Fruit fly (Drosophila melanogaster): ENCODE measurements around the gene CG32409.

The CG32409 gene

DNA sequence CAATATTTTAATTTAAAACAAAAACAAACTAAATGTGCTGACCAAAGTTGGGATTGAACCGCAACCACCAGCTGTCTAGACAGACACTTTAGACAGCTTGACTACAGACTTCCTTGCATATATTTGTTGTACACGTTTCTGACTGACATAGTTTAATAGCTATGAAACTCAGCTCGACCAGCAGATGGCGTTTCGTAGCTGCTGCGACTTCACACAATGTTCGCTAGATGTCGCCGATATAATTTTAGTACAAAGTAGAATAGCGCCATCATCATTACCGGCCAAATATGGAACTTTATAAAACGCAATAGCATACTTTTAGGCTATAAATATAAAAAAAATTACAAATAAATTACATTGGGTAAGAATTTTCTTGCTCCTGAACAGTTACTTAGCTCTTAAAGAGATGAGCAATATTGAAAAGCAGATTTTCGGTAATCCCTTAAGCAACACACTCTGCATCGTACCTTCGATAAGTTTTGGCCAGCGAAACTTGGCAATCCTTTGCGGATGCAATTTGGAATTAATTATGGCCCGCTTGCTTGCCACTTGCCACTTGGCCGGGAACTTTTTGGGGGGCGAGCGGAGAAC is 29.6 kb upstream of the CG32409 start (continued):
- TF ChIP-seq ken (GFP tag; IDR thresholded peaks at IDR 0.05) (peak; percentile 86), CG30431 (GFP tag; optimal IDR thresholded peaks at IDR 0.05) (peak; percentile 27), CG4854 (GFP tag; optimal IDR thresholded peaks at IDR 0.05) (peak; percentile 60), CG14667 (GFP tag; IDR thresholded peaks at IDR 0.05) (peak; percentile 59), D19B (GFP tag; optimal IDR thresholded peaks at IDR 0.05) (no peak), kni (GFP tag; optimal IDR thresholded peaks at IDR 0.05) (peak; percentile 9), crol (GFP tag; IDR thresholded peaks at IDR 0.05) (no peak), nerfin-1 (tag; optimal IDR thresholded peaks at IDR 0.05) (peak; percentile 33), fd102C (GFP tag; optimal IDR thresholded peaks at IDR 0.05) (peak; percentile 23), cg (GFP tag; optimal IDR thresholded peaks at IDR 0.05) (no peak), pum (GFP tag; optimal IDR thresholded peaks at IDR 0.05) (peak; percentile 73), hkb (optimal IDR thresholded peaks at IDR 0.05) (no peak), hkb (GFP tag; IDR thresholded peaks at IDR 0.05) (peak; percentile 45; the same call in 1 of the 2 replicates), MTF-1 (GFP tag; optimal IDR thresholded peaks at IDR 0.05; ENCODE audit: borderline replicate concordance) (peak; percentile 77), CG17361 (GFP tag; IDR thresholded peaks at IDR 0.05) (peak; percentile 63; the same call in 1 of the 3 replicates), CG10274 (GFP tag; optimal IDR thresholded peaks at IDR 0.05) (no peak), CG10209 (GFP tag; optimal IDR thresholded peaks at IDR 0.05) (peak; percentile 53), Mes4 (GFP tag; optimal IDR thresholded peaks at IDR 0.05) (peak; percentile 6), ranshi (GFP tag; IDR thresholded peaks at IDR 0.05) (0 out of 2 replicates have a peak, but pooled peaks have one; percentile 45), CG13775 (GFP tag; optimal IDR thresholded peaks at IDR 0.05) (peak; percentile 1), Ptx1 (GFP tag; IDR thresholded peaks at IDR 0.05) (peak; percentile 86), CG11560 (tag; IDR thresholded peaks at IDR 0.05) (peak; percentile 69; the same call in 2 of the 3 replicates), bbx (GFP tag; IDR thresholded peaks at IDR 0.05; ENCODE audit: partially characterized antibody) (peak; percentile 46; the same call in 1 of the 2 replicates), Sry-β (GFP tag; optimal IDR thresholded peaks at IDR 0.05) (peak; percentile 9), CG13424 (tag; optimal IDR thresholded peaks at IDR 0.05) (peak; percentile 51), ttk (GFP tag; IDR thresholded peaks at IDR 0.05) (peak; percentile 82), pb (GFP tag; optimal IDR thresholded peaks at IDR 0.05) (peak; percentile 63), CG30403 (GFP tag; optimal IDR thresholded peaks at IDR 0.05) (peak; percentile 56), Xrp1 (GFP tag; IDR thresholded peaks at IDR 0.05) (peak; percentile 36; the same call in 1 of the 2 replicates), CG1602 (GFP tag; optimal IDR thresholded peaks at IDR 0.05) (peak; percentile 46), zf30C (GFP tag; optimal IDR thresholded peaks at IDR 0.05) (no peak), CG6791 (GFP tag; IDR thresholded peaks at IDR 0.05; ENCODE audit: partially characterized antibody) (peak; percentile 87), CG4730 (GFP tag; IDR thresholded peaks at IDR 0.05) (peak; percentile 71), CG2712 (tag; optimal IDR thresholded peaks at IDR 0.05) (peak; percentile 78), sens (GFP tag) (peak; percentile 92), Six4 (GFP tag; optimal IDR thresholded peaks at IDR 0.05) (peak; percentile 50), hth (optimal IDR thresholded peaks at IDR 0.05) (no peak), CG3065 (GFP tag; optimal IDR thresholded peaks at IDR 0.05) (no peak), CG13287 (GFP tag; IDR thresholded peaks at IDR 0.05; ENCODE audit: partially characterized antibody) (peak; percentile 76; the same call in 1 of the 2 replicates), CG15601 (tag; optimal IDR thresholded peaks at IDR 0.05) (peak; percentile 62), gsb-n (tag; optimal IDR thresholded peaks at IDR 0.05) (peak; percentile 45), Awh (GFP tag; IDR thresholded peaks at IDR 0.05) (peak; percentile 64; the same call in 1 of the 2 replicates), CG17612 (GFP tag; IDR thresholded peaks at IDR 0.05) (peak; percentile 21; the same call in 1 of the 2 replicates), Sry-δ (GFP tag; optimal IDR thresholded peaks at IDR 0.05) (peak; percentile 55), CG17186 (GFP tag; optimal IDR thresholded peaks at IDR 0.05) (peak; percentile 4), Chrac-16 (GFP tag; optimal IDR thresholded peaks at IDR 0.05) (peak; percentile 61), CG10959 (GFP tag; IDR thresholded peaks at IDR 0.05) (peak; percentile 61; the same call in 1 of the 2 replicates), CG17912 (GFP tag; optimal IDR thresholded peaks at IDR 0.05) (peak; percentile 49), amos (GFP tag; IDR thresholded peaks at IDR 0.05; ENCODE audit: partially characterized antibody) (peak; percentile 40; the same call in 1 of the 2 replicates), HmgD (GFP tag; optimal IDR thresholded peaks at IDR 0.05) (peak; percentile 62)
